Worm (Caenorhabditis elegans) whole organism, L1 larva: ENCODE results near the gene ark-1.
A peak's percentile ranks its signal among the peaks of the same experiment; 100 is the strongest.
"Not testable (repeated sequence)": the region's sequence is repeated elsewhere in the genome, so short reads cannot be mapped to it uniquely, and the experiment has no call there.

Experiments used
- C04F5.9 ChIP-seq: sonication (generic microtip); optimal IDR thresholded peaks from 2 replicates; lab custom pipeline; 2016; ENCODE audit warnings: missing genetic modification characterization, missing compliant biosample characterization
- C34B4.2 ChIP-seq: sonication (generic microtip); optimal IDR thresholded peaks from 2 replicates; lab custom pipeline; 2017; ENCODE audit warnings: mild to moderate bottlenecking, missing genetic modification characterization, missing compliant biosample characterization
- aha-1 ChIP-seq: fragments of 150-350 bp; optimal IDR thresholded peaks from 2 replicates; lab custom pipeline; 2014; ENCODE audit warnings: missing biosample characterization, missing genetic modification characterization
- alr-1 ChIP-seq: fragments of 200-800 bp; sonication (Bioruptor generic); optimal IDR thresholded peaks from 2 replicates; lab custom pipeline; 2018; ENCODE audit warnings: borderline replicate concordance, mild to moderate bottlenecking, missing genetic modification characterization, missing compliant biosample characterization
- aly-2 ChIP-seq: fragments of 150-350 bp; optimal IDR thresholded peaks from 2 replicates; lab custom pipeline; 2014; ENCODE audit warnings: missing biosample characterization, missing genetic modification characterization
- ama-1 ChIP-seq: fragments of 150-350 bp; optimal IDR thresholded peaks from 2 replicates; lab custom pipeline; 2014
- blmp-1 ChIP-seq: fragments of 150-350 bp; optimal IDR thresholded peaks from 2 replicates; lab custom pipeline; 2014; ENCODE audit warnings: missing biosample characterization, missing genetic modification characterization
- ceh-88 ChIP-seq: fragments of 200-800 bp; sonication (Bioruptor generic); IDR thresholded peaks from 2 replicates; pipeline ENCODE4 v1.3.6; 2022; ENCODE audit warnings: missing genetic modification characterization, missing compliant biosample characterization
- ces-1 ChIP-seq: fragments of 150-350 bp; optimal IDR thresholded peaks from 2 replicates; lab custom pipeline; 2014; ENCODE audit warnings: missing biosample characterization, missing genetic modification reagents, missing genetic modification characterization
- dpl-1 ChIP-seq, 3 experiments: fragments of 150-350 bp in 2 of 3; sonication (generic microtip) in 1 of 3; optimal IDR thresholded peaks; 2 replicates each; lab custom pipeline; 2014 to 2017; ENCODE audit warnings: missing biosample characterization in 3 of 3, missing genetic modification characterization in 3 of 3, missing genetic modification reagents in 3 of 3
- efl-1 ChIP-seq, 4 experiments: fragments of 150-350 bp; optimal IDR thresholded peaks in 3 of 4; peaks in 1 of 4; 1 replicate in 1 of 4; 2 replicates in 3 of 4; lab custom pipeline; 2014; ENCODE audit warnings: missing biosample characterization in 2 of 4, missing genetic modification characterization in 2 of 4, missing genetic modification reagents in 2 of 4
- efl-3 ChIP-seq: fragments of 200-800 bp; sonication (Bioruptor generic); optimal IDR thresholded peaks from 2 replicates; lab custom pipeline; 2018; ENCODE audit warnings: mild to moderate bottlenecking, missing genetic modification characterization, missing compliant biosample characterization
- egl-27 ChIP-seq, 2 experiments: fragments of 150-350 bp in 1 of 2; sonication (generic microtip); optimal IDR thresholded peaks; 3 replicates each; lab custom pipeline; 2017 to 2018; ENCODE audit warnings: missing biosample characterization in 2 of 2, missing genetic modification characterization in 2 of 2, missing genetic modification reagents in 2 of 2
- elt-2 ChIP-seq: sonication (generic microtip); optimal IDR thresholded peaks from 2 replicates; lab custom pipeline; 2016; ENCODE audit warnings: missing genetic modification characterization, mild to moderate bottlenecking, inconsistent platforms, missing compliant biosample characterization, missing genetic modification reagents
- elt-3 ChIP-seq, 6 experiments: fragments of 150-350 bp in 1 of 6; sonication (generic microtip); optimal IDR thresholded peaks; 2 replicates each; lab custom pipeline; 2017 to 2018; ENCODE audit warnings: missing biosample characterization in 6 of 6, missing genetic modification characterization in 6 of 6, inconsistent platforms in 1 of 6
- fos-1 ChIP-seq: fragments of 150-350 bp; optimal IDR thresholded peaks from 2 replicates; lab custom pipeline; 2014; ENCODE audit warnings: missing biosample characterization, missing genetic modification characterization
- grh-1 ChIP-seq: fragments of 200-800 bp; sonication (Bioruptor generic); IDR thresholded peaks from 2 replicates; pipeline ENCODE4 v1.3.6; 2022; ENCODE audit warnings: missing genetic modification reagents, missing genetic modification characterization, missing compliant biosample characterization
- hlh-17 ChIP-seq: fragments of 200-800 bp; sonication (Bioruptor generic); optimal IDR thresholded peaks from 2 replicates; lab custom pipeline; 2018; ENCODE audit warnings: missing genetic modification characterization, mild to moderate bottlenecking, missing compliant biosample characterization, moderate library complexity, borderline replicate concordance
- hlh-4 ChIP-seq: sonication (generic microtip); optimal IDR thresholded peaks from 2 replicates; lab custom pipeline; 2016; ENCODE audit warnings: mild to moderate bottlenecking, missing genetic modification characterization, missing compliant biosample characterization
- hpl-2 ChIP-seq: fragments of 150-350 bp; optimal IDR thresholded peaks from 2 replicates; lab custom pipeline; 2014; ENCODE audit warnings: missing biosample characterization, missing genetic modification reagents, missing genetic modification characterization
- irx-1 ChIP-seq: sonication (generic microtip); optimal IDR thresholded peaks from 2 replicates; lab custom pipeline; 2016; ENCODE audit warnings: missing genetic modification characterization, missing compliant biosample characterization
- lin-13 ChIP-seq: fragments of 150-350 bp; optimal IDR thresholded peaks from 2 replicates; lab custom pipeline; 2014; ENCODE audit warnings: missing biosample characterization, missing genetic modification reagents, missing genetic modification characterization
- lin-14 ChIP-seq: fragments of 200-800 bp; sonication (Bioruptor generic); optimal IDR thresholded peaks from 2 replicates; lab custom pipeline; 2018; ENCODE audit warnings: mild to moderate bottlenecking, missing genetic modification characterization, moderate library complexity, missing compliant biosample characterization
- lin-35 ChIP-seq, 2 experiments: fragments of 150-350 bp; optimal IDR thresholded peaks; 2 replicates each; lab custom pipeline; 2014; ENCODE audit warnings: missing biosample characterization in 2 of 2, missing genetic modification characterization in 2 of 2, missing genetic modification reagents in 2 of 2
- mab-9 ChIP-seq: fragments of 200-800 bp; sonication (Bioruptor generic); IDR thresholded peaks from 2 replicates; pipeline ENCODE4 v1.3.6; 2022; ENCODE audit warnings: missing genetic modification reagents, missing genetic modification characterization, missing compliant biosample characterization
- mdl-1 ChIP-seq, 2 experiments: fragments of 150-350 bp; optimal IDR thresholded peaks; 2 replicates each; lab custom pipeline; 2014 to 2017; ENCODE audit warnings: missing biosample characterization in 2 of 2, missing genetic modification characterization in 2 of 2, inconsistent platforms in 1 of 2
- nhr-12 ChIP-seq: sonication (generic microtip); optimal IDR thresholded peaks from 2 replicates; lab custom pipeline; 2017; ENCODE audit warnings: missing biosample characterization, missing genetic modification characterization
- nhr-20 ChIP-seq: sonication (generic microtip); optimal IDR thresholded peaks from 2 replicates; lab custom pipeline; 2016; ENCODE audit warnings: mild to moderate bottlenecking, missing genetic modification characterization, missing compliant biosample characterization
- nhr-28 ChIP-seq: fragments of 150-350 bp; optimal IDR thresholded peaks from 2 replicates; lab custom pipeline; 2014; ENCODE audit warnings: missing biosample characterization, missing genetic modification characterization
- nhr-71 ChIP-seq: sonication (generic microtip); optimal IDR thresholded peaks from 2 replicates; lab custom pipeline; 2016; ENCODE audit warnings: mild to moderate bottlenecking, missing genetic modification characterization, moderate library complexity, missing compliant biosample characterization
- nhr-76 ChIP-seq: sonication (generic microtip); optimal IDR thresholded peaks from 2 replicates; lab custom pipeline; 2017; ENCODE audit warnings: missing biosample characterization, missing genetic modification characterization
- nhr-90 ChIP-seq: sonication (generic microtip); optimal IDR thresholded peaks from 2 replicates; lab custom pipeline; 2016; ENCODE audit warnings: mild to moderate bottlenecking, missing genetic modification characterization, missing compliant biosample characterization; ENCODE audit not compliant: poor library complexity
- pag-3 ChIP-seq: sonication (generic microtip); optimal IDR thresholded peaks from 2 replicates; lab custom pipeline; 2017; ENCODE audit warnings: missing genetic modification characterization, mild to moderate bottlenecking, missing compliant biosample characterization, antibody characterized with exemption, borderline replicate concordance; ENCODE audit not compliant: insufficient read depth
- pax-3 ChIP-seq: fragments of 200-800 bp; sonication (Bioruptor generic); optimal IDR thresholded peaks from 2 replicates; lab custom pipeline; 2018; ENCODE audit warnings: mild to moderate bottlenecking, missing genetic modification characterization, moderate library complexity, missing compliant biosample characterization
- rnt-1 ChIP-seq: sonication (generic microtip); optimal IDR thresholded peaks from 2 replicates; lab custom pipeline; 2016; ENCODE audit warnings: mild to moderate bottlenecking, missing genetic modification characterization, moderate library complexity, missing compliant biosample characterization
- snpc-4 ChIP-seq: fragments of 150-350 bp; optimal IDR thresholded peaks from 2 replicates; lab custom pipeline; 2014; ENCODE audit warnings: missing biosample characterization, missing genetic modification characterization
- sox-4 ChIP-seq: sonication (generic microtip); optimal IDR thresholded peaks from 2 replicates; lab custom pipeline; 2016; ENCODE audit warnings: missing genetic modification characterization, missing compliant biosample characterization
- sup-37 ChIP-seq: fragments of 200-800 bp; sonication (Bioruptor generic); optimal IDR thresholded peaks from 2 replicates; lab custom pipeline; 2018; ENCODE audit warnings: mild to moderate bottlenecking, missing genetic modification characterization, missing compliant biosample characterization
- tbx-2 ChIP-seq: sonication (generic microtip); optimal IDR thresholded peaks from 2 replicates; lab custom pipeline; 2016; ENCODE audit warnings: missing genetic modification characterization, missing compliant biosample characterization
- unc-130 ChIP-seq: fragments of 150-350 bp; optimal IDR thresholded peaks from 2 replicates; lab custom pipeline; 2017; ENCODE audit warnings: missing biosample characterization, missing genetic modification characterization, inconsistent platforms
- vab-15 ChIP-seq: sonication (generic microtip); optimal IDR thresholded peaks from 2 replicates; lab custom pipeline; 2017; ENCODE audit warnings: missing genotype, mild to moderate bottlenecking, missing genetic modification characterization, missing compliant biosample characterization
- zag-1 ChIP-seq: fragments of 150-350 bp; optimal IDR thresholded peaks from 2 replicates; lab custom pipeline; 2014; ENCODE audit warnings: missing biosample characterization, missing genetic modification characterization
- zip-4 ChIP-seq: fragments of 200-800 bp; sonication (Bioruptor generic); optimal IDR thresholded peaks from 2 replicates; lab custom pipeline; 2018; ENCODE audit warnings: mild to moderate bottlenecking, missing genetic modification characterization, moderate library complexity, missing compliant biosample characterization
- ztf-4 ChIP-seq: fragments of 150-350 bp; optimal IDR thresholded peaks from 2 replicates; lab custom pipeline; 2014; ENCODE audit warnings: missing biosample characterization, missing genetic modification characterization

The ark-1 gene

DNA sequence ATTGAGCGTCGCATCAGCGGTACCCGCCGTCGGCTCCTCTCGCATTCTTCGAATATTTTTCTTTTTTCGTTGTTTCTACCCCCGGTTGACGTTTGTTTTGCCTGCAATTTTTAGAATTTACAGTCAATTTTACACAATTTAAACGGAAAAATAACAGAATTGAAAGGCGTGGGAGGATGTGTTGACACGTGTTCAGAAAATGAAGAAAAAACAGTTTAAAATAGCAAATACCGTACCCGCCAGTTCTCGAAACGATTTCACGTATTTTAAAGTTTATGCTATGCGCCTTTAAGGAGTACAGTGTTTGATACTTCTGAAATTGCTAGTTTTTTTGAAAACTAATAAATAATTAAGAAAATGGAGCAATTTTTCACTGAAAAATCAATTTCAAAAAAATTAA, at the start of gene ark-1:
Gene ark-1, minus strand, starts transcription at position 101 of the 400 bp plus-strand sequence.
- no peak for TF ChIP-seq nhr-12
- no peak for TF ChIP-seq elt-2
- no peak for TF ChIP-seq unc-130 (tag; lab: Kevin White, UChicago)
- TF ChIP-seq snpc-4 (tag; lab: Kevin White, UChicago): no peak

- TF ChIP-seq blmp-1 (tag; lab: Kevin White, UChicago); fos-1 (tag; lab: Kevin White, UChicago); nhr-12: not testable (repeated sequence)
- TF ChIP-seq, all 84 proteins: peak for 0; not testable (repeated sequence) for 84
Measured at ce11 chrIV:12677137-12677536, 46.3 kb upstream of the ark-1 start, which contains the start of gene T23B5.6. T23B5.6 (minus strand) TSS chrIV:12677237.

- no peak for TF ChIP-seq sup-37 (GFP tag; lab: Kevin White, UChicago)
- TF ChIP-seq nhr-12: no peak
- no peak for TF ChIP-seq dpl-1 (GFP tag; optimal IDR thresholded peaks at IDR 0.05; lab: Kevin White, UChicago)
- no peak for TF ChIP-seq sox-4 (tag; lab: Kevin White, UChicago)
- no peak for TF ChIP-seq ama-1 (lab: Kevin White, UChicago)
Measured at ce11 chrIV:12674700-12675099, 43.9 kb upstream of the ark-1 start, which contains the start of gene T23B5.4. T23B5.4 (plus strand) TSS chrIV:12675000.

ce11 chrIV:12653094-12653493, 22.3 kb upstream of the ark-1 start, which contains the start of the genes wdfy-3 and C26H9A.4:
wdfy-3 (plus strand) TSS chrIV:12653401.
C26H9A.4 (plus strand) TSS chrIV:12653410.
- TF ChIP-seq rnt-1 (tag; lab: Kevin White, UChicago) (peak; percentile 81), C34B4.2 (no peak), ceh-88 (GFP tag; lab: Robert Waterston, UW) (no peak), aly-2 (tag; lab: Kevin White, UChicago) (no peak), nhr-20 (tag; lab: Kevin White, UChicago) (no peak), C04F5.9 (tag; lab: Kevin White, UChicago) (no peak), nhr-28 (tag; lab: Kevin White, UChicago) (no peak), efl-1 (optimal IDR thresholded peaks at IDR 0.05; lab: Kevin White, UChicago) (peak; percentile 29 to 31), efl-1 (GFP tag; optimal IDR thresholded peaks at IDR 0.05 in 1 of 2; lab: Kevin White, UChicago) (peak; percentile 8 to 24), lin-35 (GFP tag; optimal IDR thresholded peaks at IDR 0.05; lab: Kevin White, UChicago) (peak in 1 of 2 experiments; percentile 8), hpl-2 (no peak), mab-9 (GFP tag; lab: Robert Waterston, UW) (no peak), aha-1 (no peak), lin-13 (GFP tag; lab: Kevin White, UChicago) (no peak), lin-14 (GFP tag; lab: Kevin White, UChicago) (no peak), egl-27 (tag; optimal IDR thresholded peaks at IDR 0.05; lab: Kevin White, UChicago) (no peak), tbx-2 (peak; percentile 9), irx-1 (tag; lab: Kevin White, UChicago) (no peak), elt-2 (no peak), ztf-4 (tag; lab: Kevin White, UChicago) (no peak), grh-1 (GFP tag; lab: Robert Waterston, UW) (no peak), nhr-76 (no peak), nhr-71 (tag; lab: Kevin White, UChicago) (peak; percentile 27), mdl-1 (tag; optimal IDR thresholded peaks at IDR 0.05; lab: Kevin White, UChicago) (no peak), unc-130 (tag; lab: Kevin White, UChicago) (no peak), nhr-90 (tag; lab: Kevin White, UChicago) (peak; percentile 14), ces-1 (GFP tag; lab: Kevin White, UChicago) (no peak), alr-1 (tag; lab: Kevin White, UChicago) (no peak), snpc-4 (tag; lab: Kevin White, UChicago) (no peak), sox-4 (tag; lab: Kevin White, UChicago) (no peak), efl-3 (GFP tag; lab: Kevin White, UChicago) (no peak), zip-4 (GFP tag; lab: Kevin White, UChicago) (no peak), pax-3 (tag; lab: Kevin White, UChicago) (no peak), hlh-17 (GFP tag; lab: Kevin White, UChicago) (no peak), pag-3 (tag; lab: Kevin White, UChicago) (no peak), hlh-4 (tag; lab: Kevin White, UChicago) (no peak), elt-3 (tag; optimal IDR thresholded peaks at IDR 0.05; lab: Kevin White, UChicago) (peak in 1 of 6 experiments; percentile 9), vab-15 (tag; lab: Kevin White, UChicago) (no peak), zag-1 (tag; lab: Kevin White, UChicago) (no peak), fos-1 (tag; lab: Kevin White, UChicago) (no peak)
